Fruit fly (Drosophila melanogaster): ENCODE measurements around the gene KdelR.

- no peak for TF ChIP-seq CG8478 (optimal IDR thresholded peaks at IDR 0.05)
- no peak for TF ChIP-seq psq (optimal IDR thresholded peaks at IDR 0.05)
- TF ChIP-seq usp (GFP tag; optimal IDR thresholded peaks at IDR 0.05), result no peak
Measured at dm6 chr2L:10396488-10396824, 30.2 kb upstream of the KdelR start, which contains the start of gene Cnot4.
